Worm (Caenorhabditis elegans) whole organism, L1 larva: ENCODE measurements around the gene nrps-1.

Experiments
- aly-2 ChIP-seq: fragments of 150-350 bp; optimal IDR thresholded peaks from 2 replicates; lab custom pipeline; 2014; ENCODE audit warnings: missing biosample characterization, missing genetic modification characterization
- ama-1 ChIP-seq: fragments of 150-350 bp; optimal IDR thresholded peaks from 2 replicates; lab custom pipeline; 2014
- ceh-82 ChIP-seq, 3 experiments: fragments of 150-350 bp in 1 of 3; sonication (generic microtip) in 2 of 3; optimal IDR thresholded peaks; 2 replicates each; lab custom pipeline; 2014 to 2017; ENCODE audit warnings: missing biosample characterization in 3 of 3, missing genetic modification characterization in 3 of 3
- ceh-88 ChIP-seq: fragments of 200-800 bp; sonication (Bioruptor generic); IDR thresholded peaks from 2 replicates; pipeline ENCODE4 v1.3.6; 2022; ENCODE audit warnings: missing genetic modification characterization, missing compliant biosample characterization
- ceh-90 ChIP-seq: sonication (generic microtip); optimal IDR thresholded peaks from 2 replicates; lab custom pipeline; 2016; ENCODE audit warnings: missing genetic modification characterization, missing compliant biosample characterization
- dsc-1 ChIP-seq: sonication (generic microtip); optimal IDR thresholded peaks from 2 replicates; lab custom pipeline; 2016; ENCODE audit warnings: mild to moderate bottlenecking, missing genetic modification characterization, missing compliant biosample characterization
- efl-1 ChIP-seq, 4 experiments: fragments of 150-350 bp; optimal IDR thresholded peaks in 3 of 4; peaks in 1 of 4; 1 replicate in 1 of 4; 2 replicates in 3 of 4; lab custom pipeline; 2014; ENCODE audit warnings: missing biosample characterization in 2 of 4, missing genetic modification characterization in 2 of 4, missing genetic modification reagents in 2 of 4
- efl-3 ChIP-seq: fragments of 200-800 bp; sonication (Bioruptor generic); optimal IDR thresholded peaks from 2 replicates; lab custom pipeline; 2018; ENCODE audit warnings: mild to moderate bottlenecking, missing genetic modification characterization, missing compliant biosample characterization
- egl-13 ChIP-seq: sonication (generic microtip); optimal IDR thresholded peaks from 2 replicates; lab custom pipeline; 2016; ENCODE audit warnings: missing genotype, missing genetic modification reagents, missing genetic modification characterization, missing compliant biosample characterization
- elt-3 ChIP-seq, 6 experiments: fragments of 150-350 bp in 1 of 6; sonication (generic microtip); optimal IDR thresholded peaks; 2 replicates each; lab custom pipeline; 2017 to 2018; ENCODE audit warnings: missing biosample characterization in 6 of 6, missing genetic modification characterization in 6 of 6, inconsistent platforms in 1 of 6
- fkh-10 ChIP-seq: sonication (generic microtip); optimal IDR thresholded peaks from 2 replicates; lab custom pipeline; 2017; ENCODE audit warnings: missing biosample characterization, missing genetic modification reagents, missing genetic modification characterization
- fkh-8 ChIP-seq: sonication (generic microtip); optimal IDR thresholded peaks from 2 replicates; lab custom pipeline; 2016; ENCODE audit warnings: mild to moderate bottlenecking, missing genetic modification characterization, missing compliant biosample characterization
- fos-1 ChIP-seq: fragments of 150-350 bp; optimal IDR thresholded peaks from 2 replicates; lab custom pipeline; 2014; ENCODE audit warnings: missing biosample characterization, missing genetic modification characterization
- hlh-17 ChIP-seq: fragments of 200-800 bp; sonication (Bioruptor generic); optimal IDR thresholded peaks from 2 replicates; lab custom pipeline; 2018; ENCODE audit warnings: missing genetic modification characterization, mild to moderate bottlenecking, missing compliant biosample characterization, moderate library complexity, borderline replicate concordance
- irx-1 ChIP-seq: sonication (generic microtip); optimal IDR thresholded peaks from 2 replicates; lab custom pipeline; 2016; ENCODE audit warnings: missing genetic modification characterization, missing compliant biosample characterization
- lin-14 ChIP-seq: fragments of 200-800 bp; sonication (Bioruptor generic); optimal IDR thresholded peaks from 2 replicates; lab custom pipeline; 2018; ENCODE audit warnings: mild to moderate bottlenecking, missing genetic modification characterization, moderate library complexity, missing compliant biosample characterization
- lin-15B ChIP-seq: fragments of 150-350 bp; sonication (generic microtip); optimal IDR thresholded peaks from 3 replicates; lab custom pipeline; 2014; ENCODE audit warnings: missing biosample characterization, missing genetic modification characterization
- lin-35 ChIP-seq, 2 experiments: fragments of 150-350 bp; optimal IDR thresholded peaks; 2 replicates each; lab custom pipeline; 2014; ENCODE audit warnings: missing biosample characterization in 2 of 2, missing genetic modification characterization in 2 of 2, missing genetic modification reagents in 2 of 2
- lir-3 ChIP-seq: sonication (generic microtip); optimal IDR thresholded peaks from 2 replicates; lab custom pipeline; 2016; ENCODE audit warnings: mild to moderate bottlenecking, missing genetic modification characterization, moderate library complexity, missing compliant biosample characterization; ENCODE audit not compliant: poor library complexity
- mab-9 ChIP-seq: fragments of 200-800 bp; sonication (Bioruptor generic); IDR thresholded peaks from 2 replicates; pipeline ENCODE4 v1.3.6; 2022; ENCODE audit warnings: missing genetic modification reagents, missing genetic modification characterization, missing compliant biosample characterization
- mep-1 ChIP-seq: fragments of 150-350 bp; optimal IDR thresholded peaks from 2 replicates; lab custom pipeline; 2014; ENCODE audit warnings: missing biosample characterization, missing genetic modification characterization
- nhr-11 ChIP-seq: fragments of 150-350 bp; optimal IDR thresholded peaks from 2 replicates; lab custom pipeline; 2014; ENCODE audit warnings: missing biosample characterization, missing genetic modification characterization
- nhr-12 ChIP-seq: sonication (generic microtip); optimal IDR thresholded peaks from 2 replicates; lab custom pipeline; 2017; ENCODE audit warnings: missing biosample characterization, missing genetic modification characterization
- nhr-19 ChIP-seq: fragments of 200-800 bp; sonication (Bioruptor generic); conservative IDR thresholded peaks from 2 replicates; pipeline ENCODE4 v1.3.6; 2022; ENCODE audit warnings: missing genetic modification characterization, missing compliant biosample characterization
- nhr-20 ChIP-seq: sonication (generic microtip); optimal IDR thresholded peaks from 2 replicates; lab custom pipeline; 2016; ENCODE audit warnings: mild to moderate bottlenecking, missing genetic modification characterization, missing compliant biosample characterization
- nhr-47 ChIP-seq: sonication (generic microtip); optimal IDR thresholded peaks from 2 replicates; lab custom pipeline; 2016; ENCODE audit warnings: mild to moderate bottlenecking, missing genetic modification characterization, moderate library complexity, missing compliant biosample characterization
- nhr-71 ChIP-seq: sonication (generic microtip); optimal IDR thresholded peaks from 2 replicates; lab custom pipeline; 2016; ENCODE audit warnings: mild to moderate bottlenecking, missing genetic modification characterization, moderate library complexity, missing compliant biosample characterization
- nhr-85 ChIP-seq: sonication (generic microtip); peaks from one replicate; lab custom pipeline; 2016; ENCODE audit warnings: missing genetic modification characterization, inconsistent platforms, missing compliant biosample characterization
- pqm-1 ChIP-seq: sonication (generic microtip); optimal IDR thresholded peaks from 3 replicates; lab custom pipeline; 2017; ENCODE audit warnings: missing biosample characterization, missing genetic modification characterization
- skn-1 ChIP-seq: fragments of 150-350 bp; optimal IDR thresholded peaks from 2 replicates; lab custom pipeline; 2014; ENCODE audit warnings: missing biosample characterization, missing genetic modification characterization
- sptf-1 ChIP-seq: fragments of 150-350 bp; optimal IDR thresholded peaks from 2 replicates; lab custom pipeline; 2014; ENCODE audit warnings: missing biosample characterization, missing genetic modification characterization
- sup-37 ChIP-seq: fragments of 200-800 bp; sonication (Bioruptor generic); optimal IDR thresholded peaks from 2 replicates; lab custom pipeline; 2018; ENCODE audit warnings: mild to moderate bottlenecking, missing genetic modification characterization, missing compliant biosample characterization
- tbx-2 ChIP-seq: sonication (generic microtip); optimal IDR thresholded peaks from 2 replicates; lab custom pipeline; 2016; ENCODE audit warnings: missing genetic modification characterization, missing compliant biosample characterization
- unc-130 ChIP-seq: fragments of 150-350 bp; optimal IDR thresholded peaks from 2 replicates; lab custom pipeline; 2017; ENCODE audit warnings: missing biosample characterization, missing genetic modification characterization, inconsistent platforms
- unc-86 ChIP-seq: sonication (generic microtip); optimal IDR thresholded peaks from 2 replicates; lab custom pipeline; 2016; ENCODE audit warnings: missing genetic modification characterization, missing compliant biosample characterization
- unc-98 ChIP-seq: fragments of 200-800 bp; sonication (Bioruptor generic); IDR thresholded peaks from 2 replicates; pipeline ENCODE4 v1.3.6; 2022; ENCODE audit warnings: missing genetic modification characterization, missing compliant biosample characterization
- xbp-1 ChIP-seq: sonication (generic microtip); optimal IDR thresholded peaks from 2 replicates; lab custom pipeline; 2016; ENCODE audit warnings: missing genetic modification characterization, missing compliant biosample characterization
- zag-1 ChIP-seq: fragments of 150-350 bp; optimal IDR thresholded peaks from 2 replicates; lab custom pipeline; 2014; ENCODE audit warnings: missing biosample characterization, missing genetic modification characterization
- ztf-11 ChIP-seq, 2 experiments: sonication (generic microtip); optimal IDR thresholded peaks; 2 replicates each; lab custom pipeline; 2016 to 2017; ENCODE audit warnings: missing genetic modification characterization in 2 of 2, missing biosample characterization in 1 of 2, missing compliant biosample characterization in 1 of 2

Gene nrps-1

DNA sequence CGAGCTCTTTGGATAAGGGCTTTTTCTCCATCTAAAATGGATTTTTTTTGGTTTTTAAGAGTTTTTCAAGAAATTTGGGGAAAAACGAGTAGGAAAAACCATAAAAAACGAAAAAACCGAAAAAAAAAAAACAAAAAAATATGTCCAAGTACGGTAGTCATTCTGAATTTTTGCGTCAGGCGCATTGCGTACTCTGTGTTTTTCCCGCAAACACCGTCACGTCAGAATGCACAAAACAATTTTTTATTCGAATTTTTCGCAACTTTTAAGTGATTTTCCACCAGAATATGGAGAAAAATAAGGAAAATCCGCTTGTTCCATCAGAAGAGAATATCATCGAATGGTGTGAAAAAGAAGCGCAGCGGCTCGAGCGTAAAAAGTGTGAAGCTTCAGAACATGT is 46.9 kb downstream of the nrps-1 start, which contains the start of the genes Y66D12A.6 and ceh-92:
Y66D12A.6 (minus strand) TSS at position 31 of the 400 bp plus-strand sequence.
ceh-92 (plus strand) TSS at position 229 of the 400 bp plus-strand sequence.
- TF ChIP-seq hlh-17 (no peak), elt-3 (tag; optimal IDR thresholded peaks at IDR 0.05; lab: Kevin White, UChicago) (no peak), lin-14 (GFP tag; lab: Kevin White, UChicago) (no peak), nhr-47 (no peak), ceh-82 (tag; optimal IDR thresholded peaks at IDR 0.05; lab: Kevin White, UChicago) (no peak), ama-1 (lab: Kevin White, UChicago) (no peak), nhr-11 (no peak), lin-35 (GFP tag; optimal IDR thresholded peaks at IDR 0.05; lab: Kevin White, UChicago) (no peak), fkh-10 (GFP tag; lab: Kevin White, UChicago) (no peak), nhr-85 (tag; lab: Kevin White, UChicago) (peak; percentile 20), unc-86 (tag; lab: Kevin White, UChicago) (no peak), nhr-12 (tag; lab: Kevin White, UChicago) (no peak), efl-1 (optimal IDR thresholded peaks at IDR 0.05; lab: Kevin White, UChicago) (peak in 1 of 2 experiments; percentile 71), efl-1 (GFP tag; optimal IDR thresholded peaks at IDR 0.05 in 1 of 2; lab: Kevin White, UChicago) (peak; percentile 9 to 66), egl-13 (tag; lab: Kevin White, UChicago) (no peak)

DNA sequence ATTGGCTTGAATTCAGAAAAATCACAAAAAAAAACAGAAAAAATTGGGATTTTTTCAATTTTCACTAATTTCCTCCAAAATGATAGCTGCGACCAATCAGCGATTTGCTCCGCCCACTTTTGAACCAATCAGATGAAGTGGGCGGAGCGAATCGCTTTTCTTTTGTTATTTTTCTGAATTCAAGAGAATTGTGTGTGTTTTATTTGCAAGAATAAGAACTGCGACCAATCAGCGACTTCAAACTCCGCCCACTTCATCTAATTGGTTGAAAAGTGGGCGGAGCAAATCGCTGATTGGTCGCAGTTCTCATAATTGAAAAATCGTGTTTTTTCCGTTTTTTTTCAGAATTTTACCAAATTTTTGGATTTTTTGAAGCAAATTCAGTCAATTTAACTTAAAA is 48.1 kb downstream of the nrps-1 start:
- TF ChIP-seq dsc-1 (tag; lab: Kevin White, UChicago), result no peak
- TF ChIP-seq nhr-47, result no peak
- TF ChIP-seq nhr-71 (tag; lab: Kevin White, UChicago), result no peak
- no peak for TF ChIP-seq nhr-19
- no peak for TF ChIP-seq mep-1
- no peak for TF ChIP-seq lir-3 (tag; lab: Kevin White, UChicago)
- no peak for TF ChIP-seq irx-1 (tag; lab: Kevin White, UChicago)
- TF ChIP-seq fkh-10 (GFP tag; lab: Kevin White, UChicago), result no peak
- no peak for TF ChIP-seq skn-1 (tag; lab: Kevin White, UChicago)
- TF ChIP-seq pqm-1, result no peak
- TF ChIP-seq zag-1 (tag; lab: Kevin White, UChicago), result no peak

DNA sequence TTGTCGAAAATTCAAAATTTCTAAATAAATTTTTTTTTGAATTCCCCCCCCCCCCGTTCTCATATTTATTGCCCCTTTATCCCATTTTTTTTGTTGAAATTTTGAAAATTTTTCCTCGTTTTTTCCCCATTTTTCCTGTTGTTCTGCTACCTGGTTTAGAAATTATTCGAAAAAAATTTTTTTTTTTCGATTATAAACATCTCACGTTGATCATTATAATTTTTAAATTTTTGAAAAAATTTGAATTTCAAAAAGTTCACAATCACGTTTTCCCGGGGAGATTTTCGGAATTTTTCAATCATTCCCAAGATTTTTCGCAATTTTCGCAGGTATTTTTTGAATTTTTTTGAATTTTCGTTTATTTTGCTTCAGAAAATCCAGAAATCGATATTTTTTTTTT is 54.4 kb downstream of the nrps-1 start, which contains the start of gene Y66D12A.3:
Y66D12A.3 (plus strand) TSS at position 301 of the 400 bp plus-strand sequence.
- no peak for TF ChIP-seq nhr-19
- TF ChIP-seq ceh-88 (GFP tag; lab: Robert Waterston, UW), result no peak
- TF ChIP-seq lin-15B, result no peak
- TF ChIP-seq tbx-2 (tag; lab: Kevin White, UChicago), result no peak
- TF ChIP-seq aly-2 (tag; lab: Kevin White, UChicago), result no peak
- no peak for TF ChIP-seq sptf-1 (tag; lab: Kevin White, UChicago)
- no peak for TF ChIP-seq unc-98 (GFP tag; lab: Robert Waterston, UW)
- TF ChIP-seq efl-3 (GFP tag; lab: Kevin White, UChicago), result no peak
- no peak for TF ChIP-seq ceh-82 (tag; optimal IDR thresholded peaks at IDR 0.05; lab: Kevin White, UChicago)
- no peak for TF ChIP-seq fos-1 (tag; lab: Kevin White, UChicago)

DNA sequence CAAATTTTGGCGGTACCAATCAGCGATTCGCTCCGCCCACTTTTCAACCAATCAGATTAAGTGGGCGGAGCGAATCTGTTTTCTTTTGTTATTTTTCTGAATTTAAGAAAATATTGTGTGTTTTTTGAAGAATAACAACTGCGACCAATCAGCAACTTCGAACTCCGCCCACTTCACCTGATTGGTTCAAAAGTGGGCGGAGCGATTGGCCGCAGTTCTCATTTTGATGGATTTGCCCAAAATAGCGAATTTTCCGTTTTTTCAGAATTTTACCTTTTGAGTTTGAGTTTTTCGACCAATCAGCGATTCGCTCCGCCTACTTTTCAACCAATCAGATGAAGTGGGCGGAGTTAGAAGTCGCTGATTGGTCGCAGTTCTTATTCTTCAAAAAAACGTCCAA is 54.8 kb downstream of the nrps-1 start:
- TF ChIP-seq mab-9 (GFP tag; lab: Robert Waterston, UW) (no peak), nhr-20 (tag; lab: Kevin White, UChicago) (no peak), unc-130 (no peak), egl-13 (tag; lab: Kevin White, UChicago) (no peak), ztf-11 (tag; optimal IDR thresholded peaks at IDR 0.05; lab: Kevin White, UChicago) (no peak), fkh-8 (tag; lab: Kevin White, UChicago) (no peak), sup-37 (no peak), sptf-1 (tag; lab: Kevin White, UChicago) (no peak), xbp-1 (tag; lab: Kevin White, UChicago) (no peak), ceh-90 (tag; lab: Kevin White, UChicago) (no peak)
